Fruit fly (Drosophila melanogaster): ENCODE data around the gene CG32055.

CG32055 gene

dm6 chr3L:10267605-10268004, 47.6 kb upstream of the CG32055 start (continued):
- no peak for TF ChIP-seq CG6854 (GFP tag; optimal IDR thresholded peaks at IDR 0.05)
- peak; percentile 42 for TF ChIP-seq vri (GFP tag; optimal IDR thresholded peaks at IDR 0.05)
- TF ChIP-seq fd85E (GFP tag; optimal IDR thresholded peaks at IDR 0.05) = no peak
- TF ChIP-seq Sox15 (GFP tag; optimal IDR thresholded peaks at IDR 0.05) = no peak
- TF ChIP-seq Smox (GFP tag; optimal IDR thresholded peaks at IDR 0.05) = peak; percentile 57
- TF ChIP-seq CG34406 (GFP tag; optimal IDR thresholded peaks at IDR 0.05) = peak; percentile 14
- no peak for TF ChIP-seq CG1621 (tag; optimal IDR thresholded peaks at IDR 0.05)
- peak; percentile 10 for TF ChIP-seq Sox14 (GFP tag; optimal IDR thresholded peaks at IDR 0.05)
- peak; percentile 35 for TF ChIP-seq achi (GFP tag; optimal IDR thresholded peaks at IDR 0.05)
- TF ChIP-seq Met (GFP tag; optimal IDR thresholded peaks at IDR 0.05) = peak; percentile 55
- peak; percentile 54 for TF ChIP-seq Sox102F (GFP tag; optimal IDR thresholded peaks at IDR 0.05)

DNA sequence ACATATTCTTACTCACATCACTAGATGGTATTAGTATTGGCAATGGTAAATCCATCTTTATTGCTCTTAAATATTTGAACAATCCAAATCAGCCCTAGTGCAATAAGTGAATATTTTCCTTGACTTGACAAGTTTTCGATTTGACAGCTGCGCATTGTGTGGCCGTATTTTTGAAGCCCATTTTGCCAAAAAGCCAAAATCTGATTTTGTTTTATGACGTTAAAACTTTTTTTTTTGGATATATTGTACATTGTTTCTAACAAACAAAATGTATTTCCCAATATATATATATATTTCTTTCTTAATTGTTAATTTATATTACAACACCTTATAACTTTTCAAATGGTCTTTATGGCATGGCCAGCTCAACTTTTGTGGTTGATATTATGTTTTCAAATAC, 47.0 kb upstream of the CG32055 start, which contains the start of gene can:
TSS of gene can (minus strand) at position 101 of the 400 bp plus-strand sequence.
- TF ChIP-seq CG6808 (GFP tag; optimal IDR thresholded peaks at IDR 0.05) = no peak

DNA sequence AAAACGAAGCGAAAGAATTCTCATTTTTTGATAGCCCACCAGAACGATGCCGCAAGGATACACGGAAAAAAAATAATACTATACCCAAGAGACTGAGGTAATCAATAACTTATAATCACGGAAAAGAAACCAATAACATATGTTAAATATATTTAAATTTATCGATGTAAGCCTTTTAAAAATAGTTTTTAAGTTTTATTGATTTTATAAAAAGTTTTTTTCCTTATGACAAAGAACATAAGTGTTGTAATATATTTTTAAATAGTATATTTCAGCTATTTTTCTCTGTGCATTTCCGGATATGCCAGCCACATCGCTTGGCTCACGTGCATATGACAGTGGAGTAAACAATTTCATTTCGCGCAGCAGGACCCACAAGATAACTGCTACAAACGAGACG, 42.9 kb upstream of the CG32055 start:
- peak; percentile 31 for TF ChIP-seq CG10669 (GFP tag; optimal IDR thresholded peaks at IDR 0.05)
- TF ChIP-seq vri (GFP tag; optimal IDR thresholded peaks at IDR 0.05) = no peak
- peak in 1 of 2 experiments; percentile 11 for TF ChIP-seq ss (GFP tag; optimal IDR thresholded peaks at IDR 0.05)
- TF ChIP-seq Eip78C (GFP tag) = peak; percentile 75
- TF ChIP-seq dsx (GFP tag; optimal IDR thresholded peaks at IDR 0.05; ENCODE audit: poor library complexity, severe bottlenecking) = peak; percentile 27
- peak; percentile 27 for TF ChIP-seq topi (GFP tag; optimal IDR thresholded peaks at IDR 0.05)
- no peak for TF ChIP-seq lz (GFP tag; optimal IDR thresholded peaks at IDR 0.05)
- TF ChIP-seq achi (GFP tag; optimal IDR thresholded peaks at IDR 0.05) = peak; percentile 8
- no peak for TF ChIP-seq CG6276 (GFP tag; optimal IDR thresholded peaks at IDR 0.05)
- TF ChIP-seq Met (GFP tag; optimal IDR thresholded peaks at IDR 0.05) = peak; percentile 14
- no peak for TF ChIP-seq CG6792 (GFP tag; optimal IDR thresholded peaks at IDR 0.05)
- TF ChIP-seq CG3032 (tag; optimal IDR thresholded peaks at IDR 0.05) = peak; percentile 43
- peak; percentile 16 for TF ChIP-seq Smox (GFP tag; optimal IDR thresholded peaks at IDR 0.05)
- peak; percentile 67 for TF ChIP-seq svp (GFP tag)
- TF ChIP-seq esn (GFP tag; optimal IDR thresholded peaks at IDR 0.05) = peak; percentile 51
- no peak for TF ChIP-seq fd85E (GFP tag; optimal IDR thresholded peaks at IDR 0.05)
- TF ChIP-seq CG8632 (GFP tag; optimal IDR thresholded peaks at IDR 0.05) = peak; percentile 15
- TF ChIP-seq cyc (GFP tag; optimal IDR thresholded peaks at IDR 0.05) = peak; percentile 10
- TF ChIP-seq CG10631 (GFP tag; optimal IDR thresholded peaks at IDR 0.05) = peak; percentile 30
- no peak for TF ChIP-seq eg (GFP tag; IDR thresholded peaks at IDR 0.05)
- TF ChIP-seq Ets96B (tag; optimal IDR thresholded peaks at IDR 0.05) = peak; percentile 39
- TF ChIP-seq CG3919 (GFP tag; optimal IDR thresholded peaks at IDR 0.05) = no peak
- peak; percentile 16 for TF ChIP-seq OdsH (GFP tag; optimal IDR thresholded peaks at IDR 0.05)
- no peak for TF ChIP-seq Sox14 (GFP tag; optimal IDR thresholded peaks at IDR 0.05)
- TF ChIP-seq Eip75B (GFP tag; optimal IDR thresholded peaks at IDR 0.05) = peak; percentile 2
- no peak for TF ChIP-seq Ets21C (GFP tag; optimal IDR thresholded peaks at IDR 0.05)
- no peak for TF ChIP-seq acj6 (GFP tag; optimal IDR thresholded peaks at IDR 0.05)

DNA sequence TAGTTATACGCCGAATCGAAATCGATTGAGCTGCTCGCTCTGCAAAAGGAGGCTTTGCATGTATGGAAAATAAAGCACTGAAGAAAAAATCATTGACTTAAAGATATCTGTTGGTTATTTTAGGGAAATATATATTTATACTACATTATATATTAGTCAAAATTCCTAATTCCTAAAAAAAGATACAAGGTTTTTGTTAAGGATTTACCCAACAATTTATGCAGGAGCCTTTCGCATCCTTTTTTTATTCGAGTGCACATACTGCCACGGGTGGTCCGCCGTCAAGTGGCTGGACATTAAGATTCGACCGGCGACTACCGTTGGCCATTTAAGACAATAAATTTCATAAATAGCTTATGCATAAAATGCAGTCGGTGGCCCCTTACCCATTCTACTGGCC, 41.3 kb upstream of the CG32055 start:
- TF ChIP-seq CG3919 (GFP tag; optimal IDR thresholded peaks at IDR 0.05) (no peak), Eip78C (GFP tag) (peak; percentile 84), dsx (GFP tag; optimal IDR thresholded peaks at IDR 0.05; ENCODE audit: poor library complexity, severe bottlenecking) (peak; percentile 4), Hr38 (GFP tag; optimal IDR thresholded peaks at IDR 0.05) (no peak), svp (GFP tag) (peak; percentile 59), ss (GFP tag; optimal IDR thresholded peaks at IDR 0.05) (peak in 1 of 2 experiments; percentile 30)

DNA sequence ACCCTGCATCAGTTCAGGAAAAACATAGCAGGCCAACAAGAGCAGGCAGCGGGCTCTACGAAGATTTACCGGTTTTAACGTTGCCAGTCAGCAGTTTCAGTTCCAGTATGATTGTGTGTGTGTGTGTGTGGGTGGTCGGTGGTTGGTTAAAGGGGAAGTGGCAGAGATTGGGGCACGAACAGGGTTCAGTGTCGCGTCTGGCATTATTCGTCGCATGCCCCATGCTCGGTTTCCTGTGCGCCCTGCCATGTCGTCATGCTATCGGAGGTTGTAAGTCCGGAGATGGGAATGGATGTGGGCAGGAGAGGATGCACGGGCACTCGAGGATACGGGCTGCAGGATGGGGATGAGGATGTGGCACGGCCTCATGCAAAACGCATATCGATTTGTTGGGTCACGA, 38.8 kb upstream of the CG32055 start:
- TF ChIP-seq acj6 (GFP tag; optimal IDR thresholded peaks at IDR 0.05) = no peak
- no peak for TF ChIP-seq CG4318 (GFP tag; optimal IDR thresholded peaks at IDR 0.05)
- peak; percentile 13 to 34 for TF ChIP-seq ss (GFP tag; optimal IDR thresholded peaks at IDR 0.05)
- TF ChIP-seq pdm3 (GFP tag; optimal IDR thresholded peaks at IDR 0.05) = no peak
- TF ChIP-seq Ets96B (tag; optimal IDR thresholded peaks at IDR 0.05) = no peak
- no peak for TF ChIP-seq CG6808 (GFP tag; optimal IDR thresholded peaks at IDR 0.05)
- peak; percentile 57 for TF ChIP-seq Eip78C (GFP tag)
- no peak for TF ChIP-seq Smox (GFP tag; optimal IDR thresholded peaks at IDR 0.05)
- no peak for TF ChIP-seq CG6276 (GFP tag; optimal IDR thresholded peaks at IDR 0.05)
- TF ChIP-seq topi (GFP tag; optimal IDR thresholded peaks at IDR 0.05) = no peak
- 0 out of 3 replicates have a peak, but pooled peaks have one; percentile 25 for TF ChIP-seq CG6163 (GFP tag; IDR thresholded peaks at IDR 0.05)
- TF ChIP-seq fkh (GFP tag; optimal IDR thresholded peaks at IDR 0.05) = no peak
- TF ChIP-seq Eip93F (GFP tag; optimal IDR thresholded peaks at IDR 0.05) = no peak
- no peak for TF ChIP-seq vri (GFP tag; optimal IDR thresholded peaks at IDR 0.05)

Measured in whole organism, prepupa.